Fruit fly (Drosophila melanogaster) whole organism, prepupa: ENCODE measurements around the gene Pus1.
A peak's percentile ranks its signal among the peaks of the same experiment; 100 is the strongest.

Source experiments
- Blimp-1 ChIP-seq: fragments of 200-800 bp; sonication (Bioruptor generic); optimal IDR thresholded peaks from 3 replicates; lab custom pipeline; 2017; ENCODE audit warnings: missing biosample characterization, missing genetic modification characterization, mild to moderate bottlenecking, moderate library complexity, missing genetic modification reagents
- CG10669 ChIP-seq: fragments of 200-800 bp; sonication (Bioruptor generic); optimal IDR thresholded peaks from 3 replicates; lab custom pipeline; 2018; ENCODE audit warnings: missing biosample characterization, mild to moderate bottlenecking, missing genetic modification characterization, moderate library complexity
- CG15336 ChIP-seq: fragments of 200-800 bp; sonication (Bioruptor generic); IDR thresholded peaks from 2 replicates; pipeline ENCODE4 v1.3.6; 2022; ENCODE audit warnings: missing biosample characterization, missing genetic modification characterization
- CG1621 ChIP-seq: fragments of 200-800 bp; sonication (Bioruptor generic); optimal IDR thresholded peaks from 3 replicates; lab custom pipeline; 2018; ENCODE audit warnings: missing biosample characterization, mild to moderate bottlenecking, missing genetic modification characterization
- CG16779 ChIP-seq: fragments of 200-800 bp; sonication (Bioruptor generic); optimal IDR thresholded peaks from 3 replicates; lab custom pipeline; 2017; ENCODE audit warnings: missing biosample characterization, mild to moderate bottlenecking, missing genetic modification characterization
- CG3032 ChIP-seq: fragments of 200-800 bp; optimal IDR thresholded peaks from 2 replicates; lab custom pipeline; 2019; ENCODE audit warnings: missing biosample characterization, mild to moderate bottlenecking, missing genetic modification characterization, moderate library complexity
- CG3919 ChIP-seq: fragments of 200-800 bp; sonication (Bioruptor generic); optimal IDR thresholded peaks from 3 replicates; lab custom pipeline; 2016; ENCODE audit warnings: missing biosample characterization, missing genetic modification characterization
- CG6163 ChIP-seq: fragments of 200-800 bp; sonication (Bioruptor generic); IDR thresholded peaks from 3 replicates; pipeline ENCODE4 v1.3.6; 2022; ENCODE audit warnings: missing biosample characterization, missing genetic modification characterization
- CG6276 ChIP-seq: fragments of 200-800 bp; sonication (Bioruptor generic); optimal IDR thresholded peaks from 2 replicates; lab custom pipeline; 2017; ENCODE audit warnings: missing biosample characterization, mild to moderate bottlenecking, missing genetic modification characterization
- CG6792 ChIP-seq: fragments of 200-800 bp; sonication (Bioruptor generic); optimal IDR thresholded peaks from 3 replicates; lab custom pipeline; 2016; ENCODE audit warnings: missing biosample characterization, missing genetic modification characterization
- CG7368 ChIP-seq: fragments of 200-800 bp; sonication (Bioruptor generic); optimal IDR thresholded peaks from 3 replicates; lab custom pipeline; 2016; ENCODE audit warnings: missing biosample characterization, missing genetic modification characterization
- CG9139 ChIP-seq: fragments of 200-800 bp; sonication (Bioruptor generic); optimal IDR thresholded peaks from 3 replicates; lab custom pipeline; 2017; ENCODE audit warnings: missing biosample characterization, mild to moderate bottlenecking, missing genetic modification characterization
- Eip78C ChIP-seq: fragments of 200-800 bp; sonication (Bioruptor generic); peaks from one replicate; lab custom pipeline; 2016; ENCODE audit warnings: missing biosample characterization, missing genetic modification characterization
- Hr38 ChIP-seq: sonication (Bioruptor generic); optimal IDR thresholded peaks from 2 replicates; lab custom pipeline; 2016; ENCODE audit warnings: missing biosample characterization, missing genetic modification characterization
- Hr39 ChIP-seq: fragments of 200-800 bp; sonication (Bioruptor generic); optimal IDR thresholded peaks from 2 replicates; lab custom pipeline; 2016; ENCODE audit warnings: missing biosample characterization, missing genetic modification characterization
- Hr4 ChIP-seq: fragments of 200-800 bp; sonication (Bioruptor generic); optimal IDR thresholded peaks from 3 replicates; lab custom pipeline; 2016; ENCODE audit warnings: missing biosample characterization, missing genetic modification characterization
- Lpt ChIP-seq: fragments of 200-800 bp; sonication (Bioruptor generic); optimal IDR thresholded peaks from 3 replicates; lab custom pipeline; 2016; ENCODE audit warnings: missing biosample characterization, missing genetic modification characterization
- Met ChIP-seq: fragments of 200-800 bp; sonication (Bioruptor generic); optimal IDR thresholded peaks from 3 replicates; lab custom pipeline; 2016; ENCODE audit warnings: missing biosample characterization, missing genetic modification characterization
- OdsH ChIP-seq: fragments of 200-800 bp; sonication (Bioruptor generic); optimal IDR thresholded peaks from 3 replicates; lab custom pipeline; 2016; ENCODE audit warnings: missing biosample characterization, missing genetic modification characterization
- Smox ChIP-seq: fragments of 200-800 bp; sonication (Bioruptor generic); optimal IDR thresholded peaks from 3 replicates; lab custom pipeline; 2016; ENCODE audit warnings: missing biosample characterization, missing genetic modification characterization
- Sox14 ChIP-seq: fragments of 200-800 bp; sonication (Bioruptor generic); optimal IDR thresholded peaks from 3 replicates; lab custom pipeline; 2016; ENCODE audit warnings: missing biosample characterization, missing genetic modification characterization
- acj6 ChIP-seq: fragments of 200-800 bp; sonication (Bioruptor generic); optimal IDR thresholded peaks from 3 replicates; lab custom pipeline; 2016; ENCODE audit warnings: missing biosample characterization, missing genetic modification characterization
- cyc ChIP-seq: fragments of 200-800 bp; sonication (Bioruptor generic); optimal IDR thresholded peaks from 3 replicates; lab custom pipeline; 2016; ENCODE audit warnings: missing biosample characterization, missing genetic modification characterization
- dsx ChIP-seq: fragments of 200-800 bp; optimal IDR thresholded peaks from 3 replicates; lab custom pipeline; 2019; ENCODE audit warnings: missing biosample characterization, mild to moderate bottlenecking, missing genetic modification characterization, moderate library complexity; ENCODE audit not compliant: poor library complexity, severe bottlenecking
- eg ChIP-seq: fragments of 200-800 bp; sonication (Bioruptor generic); IDR thresholded peaks from 3 replicates; pipeline ENCODE4 v1.3.6; 2022; ENCODE audit warnings: missing biosample characterization, missing genetic modification characterization
- esn ChIP-seq: fragments of 200-800 bp; sonication (Bioruptor generic); optimal IDR thresholded peaks from 2 replicates; lab custom pipeline; 2016; ENCODE audit warnings: missing biosample characterization, mild to moderate bottlenecking, missing genetic modification characterization, moderate library complexity
- fkh ChIP-seq: fragments of 200-800 bp; sonication (Bioruptor generic); optimal IDR thresholded peaks from 3 replicates; lab custom pipeline; 2017; ENCODE audit warnings: missing biosample characterization, mild to moderate bottlenecking, missing genetic modification characterization, moderate library complexity
- lz ChIP-seq: fragments of 200-800 bp; sonication (Bioruptor generic); optimal IDR thresholded peaks from 3 replicates; lab custom pipeline; 2016; ENCODE audit warnings: missing biosample characterization, missing genetic modification characterization
- spab ChIP-seq: fragments of 200-800 bp; sonication (Bioruptor generic); optimal IDR thresholded peaks from 2 replicates; lab custom pipeline; 2017; ENCODE audit warnings: missing biosample characterization, mild to moderate bottlenecking, missing genetic modification characterization, missing genetic modification reagents
- svp ChIP-seq: fragments of 200-800 bp; sonication (Bioruptor generic); peaks from one replicate; lab custom pipeline; 2016; ENCODE audit warnings: missing biosample characterization, missing genetic modification characterization

Gene Pus1

dm6 chr3R:20546662-20547620, 45.5 kb downstream of the Pus1 start (continued):
- TF ChIP-seq OdsH (GFP tag; lab: Kevin White, UChicago): peak; percentile 49

- no peak for TF ChIP-seq cyc
- TF ChIP-seq CG15336 (GFP tag; lab: Robert Waterston, UW): no peak
- no peak for TF ChIP-seq acj6
- no peak for TF ChIP-seq Blimp-1 (GFP tag; lab: Kevin White, UChicago)
- TF ChIP-seq CG6792 (GFP tag; lab: Kevin White, UChicago): no peak
- TF ChIP-seq CG9139: no peak
- peak; percentile 45; the same call in 1 of the 3 replicates for TF ChIP-seq eg
- TF ChIP-seq CG16779 (tag; lab: Kevin White, UChicago): no peak
- no peak for TF ChIP-seq Sox14
- no peak for TF ChIP-seq OdsH (GFP tag; lab: Kevin White, UChicago)
- TF ChIP-seq CG10669: no peak
- no peak for TF ChIP-seq spab
- TF ChIP-seq CG6276 (GFP tag; lab: Kevin White, UChicago): no peak
- TF ChIP-seq Hr38 (GFP tag; lab: Kevin White, UChicago): no peak
- TF ChIP-seq CG3032 (tag; lab: Kevin White, UChicago): no peak
- peak; percentile 31; the same call in 1 of the 3 replicates for TF ChIP-seq CG6163 (GFP tag; lab: Robert Waterston, UW)
- TF ChIP-seq CG7368 (GFP tag; lab: Kevin White, UChicago): no peak
- TF ChIP-seq fkh: peak; percentile 54
- peak; percentile 62 for TF ChIP-seq svp (GFP tag; lab: Kevin White, UChicago)
- no peak for TF ChIP-seq lz (GFP tag; lab: Kevin White, UChicago)
- TF ChIP-seq Hr39 (GFP tag; lab: Kevin White, UChicago): no peak
Measured at dm6 chr3R:20545678-20546077, 46.8 kb downstream of the Pus1 start.

- TF ChIP-seq CG3919 (GFP tag; lab: Kevin White, UChicago) (no peak), CG7368 (GFP tag; lab: Kevin White, UChicago) (no peak), OdsH (GFP tag; lab: Kevin White, UChicago) (peak; percentile 17), Met (no peak), Hr38 (GFP tag; lab: Kevin White, UChicago) (no peak), Lpt (GFP tag; lab: Kevin White, UChicago) (no peak), Smox (no peak)
Measured at dm6 chr3R:20544952-20545351, 47.5 kb downstream of the Pus1 start.

- TF ChIP-seq svp (GFP tag; lab: Kevin White, UChicago) (peak; percentile 99), fkh (peak; percentile 15), Hr4 (GFP tag; lab: Kevin White, UChicago) (no peak)
- TF ChIP-seq, all 60 proteins: peak for 2
Measured at dm6 chr3R:20543719-20544118, 48.8 kb downstream of the Pus1 start.

- TF ChIP-seq Eip78C: peak; percentile 23
- no peak for TF ChIP-seq Met
Measured at dm6 chr3R:20543220-20543619, 49.3 kb downstream of the Pus1 start.

- TF ChIP-seq fkh: peak; percentile 76
- peak; percentile 32 for TF ChIP-seq CG1621 (tag; lab: Kevin White, UChicago)
- TF ChIP-seq esn: peak; percentile 12
- 0 out of 2 replicates have a peak, but pooled peaks have one; percentile 19 for TF ChIP-seq CG15336 (GFP tag; lab: Robert Waterston, UW)
- TF ChIP-seq svp (GFP tag; lab: Kevin White, UChicago): peak; percentile 41
- TF ChIP-seq Sox14: no peak
- TF ChIP-seq dsx: no peak
- peak; percentile 70 for TF ChIP-seq Eip78C
- TF ChIP-seq CG6163 (GFP tag; lab: Robert Waterston, UW): 0 out of 3 replicates have a peak, but pooled peaks have one; percentile 8
Measured at dm6 chr3R:20542283-20543144, 50.0 kb downstream of the Pus1 start.
